Worm (Caenorhabditis elegans) whole organism, young adult: ENCODE results near the gene clec-88.

Experiments
- Y56A3A.18 ChIP-seq: fragments of 200-800 bp; sonication (Bioruptor generic); IDR thresholded peaks from 2 replicates; pipeline ENCODE4 v1.3.6; 2022; ENCODE audit warnings: missing genetic modification reagents, missing genetic modification characterization, missing compliant biosample characterization
- bed-1 ChIP-seq: fragments of 200-800 bp; sonication (Bioruptor generic); IDR thresholded peaks from 2 replicates; pipeline ENCODE4 v1.3.6; 2022; ENCODE audit warnings: missing genetic modification reagents, missing genetic modification characterization, missing compliant biosample characterization
- him-1 ChIP-seq: sonication (generic microtip); optimal IDR thresholded peaks from 2 replicates; lab custom pipeline; 2016; ENCODE audit warnings: missing genotype, missing genetic modification reagents, missing genetic modification characterization, missing compliant biosample characterization
- hrde-1 ChIP-seq: sonication (generic microtip); optimal IDR thresholded peaks from 2 replicates; lab custom pipeline; 2016; ENCODE audit warnings: missing genetic modification characterization, mild to moderate bottlenecking, missing compliant biosample characterization, moderate library complexity, missing genotype, missing genetic modification reagents, borderline replicate concordance
- mel-28 ChIP-seq: sonication (generic microtip); optimal IDR thresholded peaks from 2 replicates; lab custom pipeline; 2016; ENCODE audit warnings: borderline replicate concordance, mild to moderate bottlenecking, missing genetic modification characterization, missing compliant biosample characterization
- nhr-80 ChIP-seq: sonication (generic microtip); optimal IDR thresholded peaks from 2 replicates; lab custom pipeline; 2016; ENCODE audit warnings: missing genetic modification characterization, missing compliant biosample characterization

DNA sequence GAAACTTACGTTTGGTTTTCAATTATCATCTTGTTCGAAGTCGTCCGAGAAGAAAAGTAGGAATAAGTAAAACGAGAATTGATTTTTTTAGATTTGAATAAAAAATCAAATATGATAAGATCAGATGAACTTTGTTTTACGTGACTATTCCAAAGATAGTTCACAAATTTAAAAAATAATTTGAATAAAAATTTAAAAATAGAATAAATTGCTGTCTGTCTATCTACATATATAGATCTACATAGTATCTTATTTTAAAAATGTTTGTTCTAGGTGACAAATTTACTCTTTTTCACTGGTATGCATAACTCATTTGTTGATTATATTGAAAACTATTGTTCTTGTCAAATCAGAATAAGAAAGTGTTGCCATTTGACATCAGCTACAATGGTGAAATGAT, 22.4 kb downstream of the clec-88 start, which contains the start of gene F58F12.2:
- TF ChIP-seq hrde-1 (tag; lab: Kevin White, UChicago) (no peak), Y56A3A.18 (GFP tag; lab: Robert Waterston, UW) (no peak), him-1 (no peak), bed-1 (GFP tag; lab: Robert Waterston, UW) (no peak), nhr-80 (no peak), mel-28 (no peak)
